Worm (Caenorhabditis elegans) whole organism, early embryonic: Measurements from ENCODE around the gene srw-129.

Source experiments
- B0310.2 ChIP-seq: sonication (generic microtip); optimal IDR thresholded peaks from 2 replicates; lab custom pipeline; 2016; ENCODE audit warnings: mild to moderate bottlenecking, missing genetic modification characterization, missing compliant biosample characterization
- F13C5.2 ChIP-seq: sonication (generic microtip); optimal IDR thresholded peaks from 2 replicates; lab custom pipeline; 2017; ENCODE audit warnings: mild to moderate bottlenecking, missing genetic modification characterization, inconsistent platforms, missing compliant biosample characterization
- aly-1 ChIP-seq: sonication (generic microtip); optimal IDR thresholded peaks from 2 replicates; lab custom pipeline; 2016; ENCODE audit warnings: missing genetic modification characterization, missing compliant biosample characterization
- ama-1 ChIP-seq: fragments of 150-350 bp; optimal IDR thresholded peaks from 2 replicates; lab custom pipeline; 2014
- ceh-13 ChIP-seq: fragments of 200-800 bp; sonication (Bioruptor generic); optimal IDR thresholded peaks from 2 replicates; lab custom pipeline; 2018; ENCODE audit warnings: mild to moderate bottlenecking, missing genetic modification characterization, missing compliant biosample characterization
- ceh-36 ChIP-seq: sonication (generic microtip); optimal IDR thresholded peaks from 2 replicates; lab custom pipeline; 2016; ENCODE audit warnings: missing genetic modification characterization, inconsistent platforms, missing compliant biosample characterization
- ets-7 ChIP-seq: sonication (generic microtip); optimal IDR thresholded peaks from 2 replicates; lab custom pipeline; 2016; ENCODE audit warnings: missing genotype, missing genetic modification characterization, missing compliant biosample characterization
- flt-1 ChIP-seq: fragments of 200-800 bp; sonication (Bioruptor generic); IDR thresholded peaks from 2 replicates; pipeline ENCODE4 v1.3.6; 2022; ENCODE audit warnings: missing genetic modification characterization, missing compliant biosample characterization
- hmbx-1 ChIP-seq: sonication (generic microtip); optimal IDR thresholded peaks from 2 replicates; lab custom pipeline; 2016; ENCODE audit warnings: mild to moderate bottlenecking, missing genetic modification characterization, missing compliant biosample characterization
- hmg-4 ChIP-seq: fragments of 200-800 bp; sonication (Bioruptor generic); optimal IDR thresholded peaks from 2 replicates; lab custom pipeline; 2018; ENCODE audit warnings: mild to moderate bottlenecking, missing genetic modification characterization, missing compliant biosample characterization
- hnd-1 ChIP-seq: sonication (generic microtip); optimal IDR thresholded peaks from 2 replicates; lab custom pipeline; 2016; ENCODE audit warnings: missing genetic modification characterization, missing compliant biosample characterization
- pes-1 ChIP-seq: fragments of 200-800 bp; sonication (Bioruptor generic); IDR thresholded peaks from 2 replicates; pipeline ENCODE4 v1.3.6; 2022; ENCODE audit warnings: missing genetic modification reagents, missing genetic modification characterization, missing compliant biosample characterization
- scrt-1 ChIP-seq: fragments of 200-800 bp; sonication (Bioruptor generic); IDR thresholded peaks from 2 replicates; pipeline ENCODE4 v1.3.6; 2022; ENCODE audit warnings: missing genetic modification characterization, missing compliant biosample characterization
- sea-1 ChIP-seq: fragments of 200-800 bp; sonication (Bioruptor generic); conservative IDR thresholded peaks from 2 replicates; pipeline ENCODE4 v1.3.6; 2022; ENCODE audit warnings: missing genetic modification characterization, missing compliant biosample characterization
- tbx-11 ChIP-seq: fragments of 200-800 bp; sonication (Bioruptor generic); IDR thresholded peaks from 2 replicates; pipeline ENCODE4 v1.3.6; 2022; ENCODE audit warnings: missing genetic modification characterization, missing compliant biosample characterization
- tbx-37 ChIP-seq: fragments of 200-800 bp; sonication (Bioruptor generic); conservative IDR thresholded peaks from 2 replicates; pipeline ENCODE4 v1.3.6; 2022; ENCODE audit warnings: missing genetic modification reagents, missing genetic modification characterization, missing compliant biosample characterization
- tra-4 ChIP-seq: sonication (generic microtip); optimal IDR thresholded peaks from 2 replicates; lab custom pipeline; 2017; ENCODE audit warnings: missing genetic modification characterization, missing compliant biosample characterization

Gene srw-129

DNA sequence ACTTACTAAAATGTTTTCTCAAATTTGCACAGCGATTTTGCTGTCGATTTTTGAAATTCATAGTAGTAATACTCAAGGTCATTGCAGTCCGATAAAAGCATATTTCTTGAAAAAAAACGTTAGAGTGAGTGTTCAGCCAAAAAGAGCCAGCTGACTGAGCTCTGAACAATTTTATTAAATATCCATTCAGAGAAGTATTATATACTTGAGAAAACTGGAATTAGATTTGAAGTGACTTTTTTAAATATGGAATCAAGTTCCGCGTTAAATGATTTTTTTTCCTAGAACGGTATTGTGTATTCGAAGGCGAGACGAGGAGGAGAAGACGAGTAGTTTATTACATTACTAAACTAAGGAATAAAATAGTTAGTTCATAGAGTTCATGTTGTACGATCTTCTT lies 19.7 kb downstream of the srw-129 start, which contains the start of gene srw-121:
TSS of gene srw-121 (minus strand) at position 101 of the 400 bp plus-strand sequence.
- TF ChIP-seq ceh-36 (tag; lab: Kevin White, UChicago), result no peak
- no peak for TF ChIP-seq pes-1
- TF ChIP-seq sea-1, result no peak

DNA sequence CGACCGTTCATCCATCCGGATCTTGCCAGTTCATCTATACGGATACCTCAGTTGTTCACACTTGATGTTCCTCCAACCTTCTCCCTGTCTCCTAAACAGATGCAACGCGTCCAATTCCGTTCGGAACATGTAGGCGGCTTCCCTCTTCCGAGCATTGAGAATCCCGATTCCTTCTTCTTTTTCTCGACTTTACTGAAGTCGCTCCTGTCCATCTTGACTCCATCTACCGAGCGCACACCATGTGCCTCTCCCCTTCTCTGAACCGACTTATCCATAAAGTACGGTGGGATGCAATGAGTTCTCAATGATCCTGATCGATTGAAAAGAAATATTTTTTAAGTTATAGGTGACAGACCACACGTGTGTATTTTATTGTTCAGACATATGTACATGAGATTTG lies 20.3 kb downstream of the srw-129 start:
- TF ChIP-seq tra-4 (tag; lab: Kevin White, UChicago) (no peak), pes-1 (no peak), ama-1 (lab: Kevin White, UChicago) (no peak), ets-7 (no peak), ceh-36 (tag; lab: Kevin White, UChicago) (no peak), aly-1 (no peak), hnd-1 (tag; lab: Kevin White, UChicago) (no peak), F13C5.2 (tag; lab: Kevin White, UChicago) (no peak), scrt-1 (no peak), B0310.2 (tag; lab: Kevin White, UChicago) (no peak), hmbx-1 (no peak), tbx-37 (GFP tag; lab: Robert Waterston, UW) (no peak), flt-1 (GFP tag; lab: Robert Waterston, UW) (no peak), sea-1 (no peak)

DNA sequence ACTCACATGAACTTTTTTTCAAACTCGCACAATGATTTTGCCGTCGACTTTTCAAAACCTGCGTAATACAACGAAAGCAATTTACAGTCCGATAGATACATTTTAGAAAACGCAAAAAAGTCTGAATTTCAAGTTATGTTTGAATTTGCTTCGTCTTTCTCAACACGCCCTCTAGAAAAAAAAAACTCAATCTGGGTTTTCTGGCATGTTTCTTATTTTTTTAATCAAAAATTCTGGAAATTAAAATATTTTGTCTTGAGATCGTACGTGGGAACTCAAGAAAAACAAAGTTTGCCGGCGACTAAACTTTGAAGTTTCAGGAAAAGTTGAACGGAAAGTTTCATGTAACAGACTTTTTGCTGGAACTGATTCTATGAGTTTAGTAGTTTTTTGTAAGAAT lies 22.1 kb downstream of the srw-129 start, which contains the start of gene srw-115:
TSS of gene srw-115 (minus strand) at position 101 of the 400 bp plus-strand sequence.
- TF ChIP-seq tra-4 (tag; lab: Kevin White, UChicago) (no peak), aly-1 (no peak), sea-1 (no peak), B0310.2 (tag; lab: Kevin White, UChicago) (no peak), pes-1 (no peak), F13C5.2 (tag; lab: Kevin White, UChicago) (no peak), ceh-36 (tag; lab: Kevin White, UChicago) (no peak), ceh-13 (GFP tag; lab: Kevin White, UChicago) (no peak), ama-1 (lab: Kevin White, UChicago) (no peak), scrt-1 (no peak), tbx-37 (GFP tag; lab: Robert Waterston, UW) (no peak), tbx-11 (GFP tag; lab: Robert Waterston, UW) (no peak), flt-1 (GFP tag; lab: Robert Waterston, UW) (no peak), hnd-1 (tag; lab: Kevin White, UChicago) (no peak), hmg-4 (no peak), ets-7 (no peak), hmbx-1 (no peak)

DNA sequence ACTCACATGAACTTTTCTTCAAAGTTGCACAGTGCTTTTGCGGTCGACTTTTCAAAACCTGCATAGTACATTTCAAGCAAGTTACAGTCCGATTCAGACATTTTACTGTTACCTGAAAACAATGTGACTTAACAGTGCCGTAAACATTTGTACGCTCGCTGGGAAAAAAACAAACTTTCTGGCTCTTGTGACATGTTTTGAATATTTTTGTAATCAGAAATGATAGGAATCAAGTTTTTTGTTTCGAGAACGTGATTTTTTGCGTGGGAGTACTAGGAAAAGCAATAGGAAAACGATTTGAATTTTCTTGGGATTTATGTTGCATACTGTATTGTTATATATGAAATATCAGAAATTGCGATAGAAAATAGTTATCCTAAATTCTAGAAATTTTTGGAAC lies 24.4 kb downstream of the srw-129 start, which contains the start of gene srw-120:
TSS of gene srw-120 (minus strand) at position 101 of the 400 bp plus-strand sequence.
- TF ChIP-seq tbx-11 (GFP tag; lab: Robert Waterston, UW) (no peak), tra-4 (tag; lab: Kevin White, UChicago) (no peak), pes-1 (no peak), flt-1 (GFP tag; lab: Robert Waterston, UW) (no peak), tbx-37 (GFP tag; lab: Robert Waterston, UW) (no peak), aly-1 (no peak), ceh-36 (tag; lab: Kevin White, UChicago) (no peak), B0310.2 (tag; lab: Kevin White, UChicago) (no peak), F13C5.2 (tag; lab: Kevin White, UChicago) (no peak), ceh-13 (GFP tag; lab: Kevin White, UChicago) (no peak), hnd-1 (tag; lab: Kevin White, UChicago) (no peak), scrt-1 (no peak), hmg-4 (no peak)

DNA sequence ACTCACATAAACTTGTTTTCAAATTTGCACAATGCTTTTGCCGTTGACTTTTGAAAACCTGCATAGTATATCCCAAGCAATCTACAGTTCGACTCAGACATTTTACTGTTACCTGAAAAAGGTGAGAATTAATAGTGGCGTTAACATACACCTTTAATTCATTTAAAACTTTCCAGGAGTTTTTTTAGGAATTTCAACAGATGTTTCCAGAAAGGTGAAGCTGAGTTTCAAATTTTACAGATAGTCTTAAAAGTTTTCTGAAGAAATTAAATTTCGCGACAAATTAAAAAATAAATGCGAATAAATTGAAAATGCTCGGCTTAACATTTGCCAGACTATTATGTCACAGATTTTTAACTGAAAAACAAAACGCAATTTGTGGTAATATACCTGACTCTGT lies 28.0 kb downstream of the srw-129 start, which contains the start of gene srw-119:
TSS of gene srw-119 (minus strand) at position 101 of the 400 bp plus-strand sequence.
- no peak for TF ChIP-seq pes-1
- TF ChIP-seq tbx-11 (GFP tag; lab: Robert Waterston, UW), result no peak
- no peak for TF ChIP-seq F13C5.2 (tag; lab: Kevin White, UChicago)
- no peak for TF ChIP-seq tra-4 (tag; lab: Kevin White, UChicago)
- TF ChIP-seq ama-1 (lab: Kevin White, UChicago), result no peak
- TF ChIP-seq B0310.2 (tag; lab: Kevin White, UChicago), result no peak
- TF ChIP-seq hnd-1 (tag; lab: Kevin White, UChicago), result no peak
- TF ChIP-seq scrt-1, result no peak
- TF ChIP-seq ceh-13 (GFP tag; lab: Kevin White, UChicago), result no peak
- TF ChIP-seq ceh-36 (tag; lab: Kevin White, UChicago), result no peak
- no peak for TF ChIP-seq hmg-4
- no peak for TF ChIP-seq sea-1
- no peak for TF ChIP-seq hmbx-1
- TF ChIP-seq tbx-37 (GFP tag; lab: Robert Waterston, UW), result no peak

DNA sequence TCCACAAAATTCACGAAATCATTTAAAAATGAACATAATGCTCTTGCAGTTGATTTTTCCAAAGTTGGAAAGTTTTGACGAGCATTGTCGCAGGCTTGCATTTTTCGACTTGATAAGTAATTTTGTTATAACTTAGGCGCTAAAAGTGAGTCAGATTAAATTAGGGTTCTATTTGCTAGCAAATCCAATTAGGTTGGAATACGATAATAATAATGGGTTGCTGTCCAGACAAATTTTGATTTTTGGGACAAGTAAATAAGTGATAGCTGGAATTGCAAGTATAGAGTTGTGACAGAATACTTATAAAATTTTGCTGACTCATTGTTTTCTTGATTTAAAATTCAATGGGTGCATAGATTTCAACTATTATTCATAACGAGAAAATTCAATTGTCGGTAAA lies 34.2 kb downstream of the srw-129 start, which contains the start of gene srw-112:
TSS of gene srw-112 (minus strand) at position 101 of the 400 bp plus-strand sequence.
- TF ChIP-seq hmg-4, result no peak
- TF ChIP-seq sea-1, result no peak
- TF ChIP-seq hmbx-1, result no peak
- TF ChIP-seq B0310.2 (tag; lab: Kevin White, UChicago), result no peak
- TF ChIP-seq tbx-11 (GFP tag; lab: Robert Waterston, UW), result no peak
- no peak for TF ChIP-seq flt-1 (GFP tag; lab: Robert Waterston, UW)
- TF ChIP-seq tra-4 (tag; lab: Kevin White, UChicago), result no peak

DNA sequence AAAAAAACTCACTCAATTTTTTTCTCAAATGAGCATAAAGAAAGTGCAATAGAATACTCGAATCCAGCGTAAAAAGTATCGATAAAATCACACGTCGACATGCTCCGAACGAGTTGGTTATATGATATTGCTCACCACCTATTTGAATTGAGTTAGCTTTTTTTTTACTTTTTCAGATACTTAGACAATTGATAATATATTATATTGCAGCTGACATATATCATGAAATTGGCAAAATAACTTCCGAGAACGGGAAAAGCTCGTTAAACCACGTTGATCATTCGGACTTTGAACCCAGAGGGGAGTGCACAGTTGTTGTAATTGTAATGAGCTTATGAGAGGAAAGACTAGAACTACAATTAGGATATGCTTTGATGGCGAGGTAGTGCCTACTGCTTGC lies 38.7 kb downstream of the srw-129 start, which contains the start of gene srw-136:
TSS of gene srw-136 (minus strand) at position 101 of the 400 bp plus-strand sequence.
- TF ChIP-seq tbx-37 (GFP tag; lab: Robert Waterston, UW), result no peak
- TF ChIP-seq F13C5.2 (tag; lab: Kevin White, UChicago), result no peak
- TF ChIP-seq B0310.2 (tag; lab: Kevin White, UChicago), result no peak
- no peak for TF ChIP-seq flt-1 (GFP tag; lab: Robert Waterston, UW)
- no peak for TF ChIP-seq pes-1
- no peak for TF ChIP-seq ceh-13 (GFP tag; lab: Kevin White, UChicago)
- TF ChIP-seq tra-4 (tag; lab: Kevin White, UChicago), result no peak
- no peak for TF ChIP-seq scrt-1
- no peak for TF ChIP-seq hmbx-1
- no peak for TF ChIP-seq hnd-1 (tag; lab: Kevin White, UChicago)
- TF ChIP-seq hmg-4, result no peak
- no peak for TF ChIP-seq ama-1 (lab: Kevin White, UChicago)
- TF ChIP-seq ceh-36 (tag; lab: Kevin White, UChicago), result no peak
- TF ChIP-seq tbx-11 (GFP tag; lab: Robert Waterston, UW), result no peak
